Fruit fly (Drosophila melanogaster) whole organism, embryonic: ENCODE measurements around the gene CG10140.
A peak's percentile ranks its signal among the peaks of the same experiment; 100 is the strongest.

ENCODE experiments used
- Ada2b ChIP-seq: fragments of 200-800 bp; sonication (Bioruptor generic); IDR thresholded peaks from 2 replicates; pipeline ENCODE4 v1.3.6; 2022; ENCODE audit warnings: missing biosample characterization, missing genetic modification characterization
- Antp ChIP-seq: fragments of 200-800 bp; sonication (Bioruptor generic); optimal IDR thresholded peaks from 3 replicates; lab custom pipeline; 2016; ENCODE audit warnings: missing biosample characterization, missing genetic modification characterization
- Atf6 ChIP-seq: fragments of 200-800 bp; sonication (Bioruptor generic); IDR thresholded peaks from 2 replicates; pipeline ENCODE4 v1.3.6; 2022; ENCODE audit warnings: missing biosample characterization, missing genetic modification characterization
- Bteb2 ChIP-seq: fragments of 200-800 bp; sonication (Bioruptor generic); optimal IDR thresholded peaks from 2 replicates; lab custom pipeline; 2016; ENCODE audit warnings: missing biosample characterization, missing genetic modification characterization
- C15 ChIP-seq: fragments of 200-800 bp; sonication (Bioruptor generic); IDR thresholded peaks from 3 replicates; pipeline ENCODE4 v1.3.6; 2022; ENCODE audit warnings: missing biosample characterization, missing genetic modification characterization
- CG11723 ChIP-seq: fragments of 200-800 bp; sonication (Bioruptor generic); optimal IDR thresholded peaks from 2 replicates; lab custom pipeline; 2017; ENCODE audit warnings: missing biosample characterization, mild to moderate bottlenecking, missing genetic modification characterization
- CG12219 ChIP-seq: fragments of 200-800 bp; sonication (Bioruptor generic); optimal IDR thresholded peaks from 3 replicates; lab custom pipeline; 2018; ENCODE audit warnings: missing biosample characterization, mild to moderate bottlenecking, missing genetic modification characterization
- CG12236 ChIP-seq: fragments of 200-800 bp; sonication (Bioruptor generic); optimal IDR thresholded peaks from 2 replicates; lab custom pipeline; 2016; ENCODE audit warnings: missing biosample characterization, missing genetic modification characterization
- CG12391 ChIP-seq: fragments of 200-800 bp; sonication (Bioruptor generic); optimal IDR thresholded peaks from 3 replicates; lab custom pipeline; 2018; ENCODE audit warnings: missing biosample characterization, mild to moderate bottlenecking, missing genetic modification characterization, moderate library complexity
- CG12942 ChIP-seq: fragments of 200-800 bp; sonication (Bioruptor generic); optimal IDR thresholded peaks from 3 replicates; lab custom pipeline; 2016; ENCODE audit warnings: missing biosample characterization, missing genetic modification characterization
- CG13287 ChIP-seq: fragments of 200-800 bp; sonication (Bioruptor generic); IDR thresholded peaks from 2 replicates; pipeline ENCODE4 v1.3.6; 2022; ENCODE audit warnings: missing biosample characterization, missing genetic modification characterization; ENCODE audit not compliant: partially characterized antibody
- CG14710 ChIP-seq: fragments of 200-800 bp; sonication (Bioruptor generic); optimal IDR thresholded peaks from 3 replicates; lab custom pipeline; 2019; ENCODE audit warnings: missing biosample characterization, mild to moderate bottlenecking, missing genetic modification characterization, moderate library complexity
- CG14860 ChIP-seq: fragments of 200-800 bp; sonication (Bioruptor generic); IDR thresholded peaks from 3 replicates; pipeline ENCODE4 v1.3.6; 2022; ENCODE audit warnings: missing biosample characterization, missing genetic modification characterization; ENCODE audit not compliant: partially characterized antibody
- CG15601 ChIP-seq: fragments of 200-800 bp; sonication (Bioruptor generic); optimal IDR thresholded peaks from 3 replicates; lab custom pipeline; 2019; ENCODE audit warnings: missing biosample characterization, mild to moderate bottlenecking, missing genetic modification characterization, moderate library complexity
- CG1603 ChIP-seq: fragments of 200-800 bp; sonication (Bioruptor generic); optimal IDR thresholded peaks from 2 replicates; lab custom pipeline; 2019; ENCODE audit warnings: missing biosample characterization, mild to moderate bottlenecking, missing genetic modification characterization, moderate library complexity
- CG17912 ChIP-seq: fragments of 200-800 bp; sonication (Bioruptor generic); optimal IDR thresholded peaks from 2 replicates; lab custom pipeline; 2018; ENCODE audit warnings: missing biosample characterization, mild to moderate bottlenecking, missing genetic modification characterization
- CG2199 ChIP-seq: fragments of 200-800 bp; sonication (Bioruptor generic); IDR thresholded peaks from 3 replicates; pipeline ENCODE4 v1.3.6; 2022; ENCODE audit warnings: missing biosample characterization, missing genetic modification characterization
- CG32772 ChIP-seq: fragments of 200-800 bp; sonication (Bioruptor generic); IDR thresholded peaks from 2 replicates; pipeline ENCODE4 v1.3.6; 2022; ENCODE audit warnings: missing biosample characterization, missing genetic modification characterization
- CG34422 ChIP-seq: fragments of 200-800 bp; sonication (Bioruptor generic); IDR thresholded peaks from 3 replicates; pipeline ENCODE4 v1.3.6; 2022; ENCODE audit warnings: missing biosample characterization, missing genetic modification characterization
- CG43689 ChIP-seq: fragments of 200-800 bp; sonication (Bioruptor generic); IDR thresholded peaks from 2 replicates; pipeline ENCODE4 v1.3.6; 2022; ENCODE audit warnings: missing biosample characterization, missing genetic modification characterization
- CG7372 ChIP-seq: fragments of 200-800 bp; sonication (Bioruptor generic); IDR thresholded peaks from 2 replicates; pipeline ENCODE4 v1.3.6; 2022; ENCODE audit warnings: missing biosample characterization, missing genetic modification characterization
- CG7928 ChIP-seq: fragments of 200-800 bp; sonication (Bioruptor generic); optimal IDR thresholded peaks from 2 replicates; lab custom pipeline; 2017; ENCODE audit warnings: missing biosample characterization, mild to moderate bottlenecking, missing genetic modification characterization
- CG7963 ChIP-seq: fragments of 200-800 bp; sonication (Bioruptor generic); IDR thresholded peaks from 3 replicates; pipeline ENCODE4 v1.3.6; 2022; ENCODE audit warnings: missing biosample characterization, missing genetic modification characterization; ENCODE audit not compliant: partially characterized antibody
- CG8924 ChIP-seq: fragments of 200-800 bp; optimal IDR thresholded peaks from 3 replicates; lab custom pipeline; 2019; ENCODE audit warnings: missing biosample characterization, mild to moderate bottlenecking, missing genetic modification characterization, moderate library complexity
- Chrac-16 ChIP-seq: fragments of 200-800 bp; sonication (Bioruptor generic); optimal IDR thresholded peaks from 3 replicates; lab custom pipeline; 2016; ENCODE audit warnings: missing biosample characterization, missing genetic modification characterization
- D ChIP-seq, 2 experiments: fragments of 200-800 bp in 1 of 2; fragments of >200 bp in 1 of 2; sonication (Bioruptor generic) in 1 of 2; optimal IDR thresholded peaks; 2 replicates in 1 of 2; 3 replicates in 1 of 2; lab custom pipeline; 2017; ENCODE audit warnings: mild to moderate bottlenecking in 1 of 2, missing biosample characterization in 1 of 2, missing genetic modification characterization in 1 of 2, missing genetic modification reagents in 1 of 2
- D19B ChIP-seq: fragments of 200-800 bp; sonication (Bioruptor generic); optimal IDR thresholded peaks from 2 replicates; lab custom pipeline; 2017; ENCODE audit warnings: missing biosample characterization, mild to moderate bottlenecking, missing genetic modification characterization
- Eip74EF ChIP-seq, 2 experiments: fragments of 200-800 bp in 1 of 2; fragments of >200 bp in 1 of 2; sonication (Bioruptor generic) in 1 of 2; optimal IDR thresholded peaks; 2 replicates each; lab custom pipeline; 2017 to 2019; ENCODE audit warnings: missing biosample characterization in 2 of 2, missing genetic modification characterization in 2 of 2, mild to moderate bottlenecking in 1 of 2, moderate library complexity in 1 of 2
- Hmr ChIP-seq: fragments of 200-800 bp; sonication (Bioruptor generic); optimal IDR thresholded peaks from 3 replicates; lab custom pipeline; 2017; ENCODE audit warnings: mild to moderate bottlenecking, missing biosample characterization, missing genetic modification reagents, missing genetic modification characterization
- Hr3 ChIP-seq: fragments of 200-800 bp; sonication (Bioruptor generic); optimal IDR thresholded peaks from 3 replicates; lab custom pipeline; 2016; ENCODE audit warnings: missing biosample characterization, missing genetic modification characterization
- Meics ChIP-seq: fragments of 200-800 bp; sonication (Bioruptor generic); optimal IDR thresholded peaks from 2 replicates; lab custom pipeline; 2017; ENCODE audit warnings: missing biosample characterization, mild to moderate bottlenecking, missing genetic modification characterization
- NC2β ChIP-seq: fragments of 200-800 bp; sonication (Bioruptor generic); optimal IDR thresholded peaks from 2 replicates; lab custom pipeline; 2016; ENCODE audit warnings: missing biosample characterization, missing genetic modification characterization
- Nf-YC ChIP-seq: fragments of 200-800 bp; optimal IDR thresholded peaks from 3 replicates; lab custom pipeline; 2019; ENCODE audit warnings: missing biosample characterization, mild to moderate bottlenecking, missing genetic modification characterization, moderate library complexity
- Ptx1 ChIP-seq: fragments of 200-800 bp; sonication (Bioruptor generic); IDR thresholded peaks from 2 replicates; pipeline ENCODE4 v1.3.6; 2022; ENCODE audit warnings: missing biosample characterization, missing genetic modification characterization
- Sox102F ChIP-seq: fragments of 200-800 bp; sonication (Bioruptor generic); optimal IDR thresholded peaks from 2 replicates; lab custom pipeline; 2018; ENCODE audit warnings: missing biosample characterization, mild to moderate bottlenecking, missing genetic modification characterization, moderate library complexity
- ase ChIP-seq: fragments of 200-800 bp; sonication (Bioruptor generic); IDR thresholded peaks from 3 replicates; pipeline ENCODE4 v1.3.6; 2022; ENCODE audit warnings: missing biosample characterization, missing genetic modification characterization
- chn ChIP-seq: fragments of 200-800 bp; sonication (Bioruptor generic); optimal IDR thresholded peaks from 2 replicates; lab custom pipeline; 2016; ENCODE audit warnings: missing biosample characterization, missing genetic modification characterization
- ftz-f1 ChIP-seq: fragments of 200-800 bp; sonication (Bioruptor generic); optimal IDR thresholded peaks from 2 replicates; lab custom pipeline; 2016; ENCODE audit warnings: missing biosample characterization, missing genetic modification characterization
- gcm2 ChIP-seq: fragments of 200-800 bp; sonication (Bioruptor generic); optimal IDR thresholded peaks from 2 replicates; lab custom pipeline; 2016; ENCODE audit warnings: missing biosample characterization, missing genetic modification characterization
- kni ChIP-seq: fragments of 200-800 bp; sonication (Bioruptor generic); optimal IDR thresholded peaks from 3 replicates; lab custom pipeline; 2017; ENCODE audit warnings: mild to moderate bottlenecking, missing biosample characterization, missing genetic modification reagents, missing genetic modification characterization
- knrl ChIP-seq: fragments of 200-800 bp; sonication (Bioruptor generic); IDR thresholded peaks from 3 replicates; pipeline ENCODE4 v1.3.6; 2022; ENCODE audit warnings: missing biosample characterization, missing genetic modification characterization; ENCODE audit not compliant: partially characterized antibody
- lilli ChIP-seq: fragments of 200-800 bp; sonication (Bioruptor generic); optimal IDR thresholded peaks from 3 replicates; lab custom pipeline; 2016; ENCODE audit warnings: missing biosample characterization, missing genetic modification characterization
- lmd ChIP-seq: fragments of 200-800 bp; sonication (Bioruptor generic); IDR thresholded peaks from 2 replicates; pipeline ENCODE4 v1.3.6; 2022; ENCODE audit warnings: missing biosample characterization, missing genetic modification characterization
- psq ChIP-seq: fragments of 200-800 bp; sonication (Bioruptor generic); optimal IDR thresholded peaks from 2 replicates; lab custom pipeline; 2017; ENCODE audit warnings: missing biosample characterization, missing genetic modification characterization
- sisA ChIP-seq: fragments of 200-800 bp; sonication (Bioruptor generic); IDR thresholded peaks from 2 replicates; pipeline ENCODE4 v1.3.6; 2022; ENCODE audit warnings: missing biosample characterization, missing genetic modification characterization
- tgo ChIP-seq: fragments of 200-800 bp; sonication (Bioruptor generic); IDR thresholded peaks from 3 replicates; pipeline ENCODE4 v1.3.6; 2022; ENCODE audit warnings: missing biosample characterization, missing genetic modification characterization
- tio ChIP-seq: fragments of 200-800 bp; sonication (Bioruptor generic); optimal IDR thresholded peaks from 2 replicates; lab custom pipeline; 2017; ENCODE audit warnings: missing biosample characterization, missing genetic modification characterization, inconsistent platforms
- vvl ChIP-seq: fragments of 200-800 bp; sonication (Bioruptor generic); IDR thresholded peaks from 2 replicates; pipeline ENCODE4 v1.3.6; 2022; ENCODE audit warnings: missing biosample characterization, missing genetic modification characterization

The CG10140 gene

DNA sequence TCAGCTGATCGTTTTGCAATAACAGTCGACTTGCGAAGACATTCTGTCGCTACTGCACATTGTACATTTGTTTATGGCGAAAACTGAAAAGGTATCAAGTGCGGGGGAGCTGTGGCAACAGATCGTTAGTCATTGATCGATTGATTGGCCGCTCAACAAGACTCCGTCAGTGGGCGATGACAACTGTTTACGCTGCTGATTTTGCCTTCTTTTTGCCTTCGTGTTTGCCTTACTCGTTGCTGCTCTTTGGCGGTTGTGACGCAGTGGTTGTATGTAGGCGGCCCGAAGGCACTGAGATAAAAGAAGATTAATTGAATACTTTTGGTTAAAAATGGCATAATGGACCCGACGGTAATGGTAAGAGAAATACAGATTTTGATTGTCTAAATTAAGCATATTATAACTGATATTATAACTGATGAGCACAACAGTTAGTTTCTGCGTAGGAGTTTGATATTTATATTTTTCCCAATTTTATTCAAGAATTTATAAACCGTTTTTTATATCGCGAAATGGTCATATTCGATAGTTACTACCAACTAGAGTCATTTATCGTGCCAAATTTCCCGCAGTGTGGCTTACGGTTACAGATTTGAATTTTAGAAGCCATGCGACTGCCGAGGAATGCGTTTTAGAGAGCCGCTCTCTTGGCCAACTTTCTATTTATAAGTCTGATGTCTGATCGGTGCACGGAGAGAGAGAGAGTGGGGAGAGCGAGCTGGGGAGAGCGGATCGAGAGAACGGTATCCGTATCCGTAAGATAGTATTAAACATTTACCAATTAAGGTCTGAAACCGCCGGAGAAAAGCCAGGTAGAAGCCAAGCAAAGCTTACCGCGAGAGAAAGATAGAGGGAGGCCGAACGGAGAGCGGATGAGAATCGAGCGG, 36.5 kb upstream of the CG10140 start (continued):
- TF ChIP-seq chn, result peak; percentile 69
- TF ChIP-seq CG34422 (GFP tag; lab: Robert Waterston, UW), result peak; percentile 84
- TF ChIP-seq CG1603 (tag; lab: Kevin White, UChicago), result peak; percentile 40
- peak; percentile 55; the same call in 1 of the 3 replicates for TF ChIP-seq C15 (GFP tag; lab: Robert Waterston, UW)
- TF ChIP-seq D (optimal IDR thresholded peaks at IDR 0.05; lab: Kevin White, UChicago), result no peak
- TF ChIP-seq D (GFP tag; optimal IDR thresholded peaks at IDR 0.05; lab: Kevin White, UChicago), result peak; percentile 92
- peak; percentile 92 for TF ChIP-seq Ptx1
- peak; percentile 92 for TF ChIP-seq Hmr (GFP tag; lab: Kevin White, UChicago)
- TF ChIP-seq lilli (GFP tag; lab: Kevin White, UChicago), result peak; percentile 88
- peak; percentile 62 for TF ChIP-seq CG7928
- peak; percentile 79 for TF ChIP-seq D19B (GFP tag; lab: Kevin White, UChicago)
- peak; percentile 74 for TF ChIP-seq Nf-YC (tag; lab: Kevin White, UChicago)
- TF ChIP-seq ftz-f1, result no peak
- peak; percentile 80 for TF ChIP-seq CG12219
- TF ChIP-seq kni, result peak; percentile 82
- TF ChIP-seq tgo (GFP tag; lab: Robert Waterston, UW), result peak; percentile 89
- peak; percentile 88 for TF ChIP-seq Hr3 (GFP tag; lab: Kevin White, UChicago)
- TF ChIP-seq tio (GFP tag; lab: Kevin White, UChicago), result peak; percentile 90
- TF ChIP-seq vvl (GFP tag; lab: Robert Waterston, UW), result peak; percentile 89
- peak; percentile 92 for TF ChIP-seq lmd (GFP tag; lab: Robert Waterston, UW)
- TF ChIP-seq CG7963 (GFP tag; lab: Robert Waterston, UW), result no peak
- peak; percentile 79 for TF ChIP-seq Atf6 (GFP tag; lab: Robert Waterston, UW)
- peak; percentile 80 for TF ChIP-seq Chrac-16 (GFP tag; lab: Kevin White, UChicago)
- TF ChIP-seq CG12391 (tag; lab: Kevin White, UChicago), result peak; percentile 92
- peak; percentile 81 for TF ChIP-seq CG12942 (GFP tag; lab: Kevin White, UChicago)
- TF ChIP-seq CG11723 (GFP tag; lab: Kevin White, UChicago), result peak; percentile 91
- no peak for TF ChIP-seq knrl (GFP tag; lab: Robert Waterston, UW)
- peak; percentile 26 for TF ChIP-seq CG12236 (GFP tag; lab: Kevin White, UChicago)
- TF ChIP-seq CG13287 (GFP tag; lab: Robert Waterston, UW), result peak; percentile 63; the same call in 1 of the 2 replicates
- no peak for TF ChIP-seq CG14860 (GFP tag; lab: Robert Waterston, UW)
- TF ChIP-seq CG15601 (tag; lab: Kevin White, UChicago), result peak; percentile 87
- TF ChIP-seq CG43689, result peak; percentile 60
- peak; percentile 92 for TF ChIP-seq Meics
- peak; percentile 20 for TF ChIP-seq NC2β (GFP tag; lab: Kevin White, UChicago)
- TF ChIP-seq CG7372, result peak; percentile 71; the same call in 1 of the 2 replicates
- peak; percentile 84 for TF ChIP-seq Ada2b
- peak in 1 of 2 experiments; percentile 93 for TF ChIP-seq Eip74EF (GFP tag; optimal IDR thresholded peaks at IDR 0.05; lab: Kevin White, UChicago)
- TF ChIP-seq CG32772, result peak; percentile 86
- peak; percentile 86 for TF ChIP-seq CG14710 (tag; lab: Kevin White, UChicago)
- TF ChIP-seq gcm2 (GFP tag; lab: Kevin White, UChicago), result peak; percentile 13
- peak; percentile 57 for TF ChIP-seq CG17912 (GFP tag; lab: Kevin White, UChicago)
- TF ChIP-seq CG2199, result peak; percentile 72; the same call in 1 of the 3 replicates
- TF ChIP-seq sisA, result peak; percentile 83
- no peak for TF ChIP-seq Antp (GFP tag; lab: Kevin White, UChicago)
- peak; percentile 64 for TF ChIP-seq Bteb2 (GFP tag; lab: Kevin White, UChicago)
- peak; percentile 71 for TF ChIP-seq ase (GFP tag; lab: Robert Waterston, UW)
- TF ChIP-seq Sox102F (GFP tag; lab: Kevin White, UChicago), result peak; percentile 94
- TF ChIP-seq CG8924 (tag; lab: Kevin White, UChicago), result peak; percentile 94
- peak; percentile 62 for TF ChIP-seq psq
